Worm (Caenorhabditis elegans) whole organism, L2 larva: ENCODE results near the gene Y43F4A.1.

Experiments
- C34F6.9 ChIP-seq: fragments of 150-350 bp; optimal IDR thresholded peaks from 2 replicates; lab custom pipeline; 2014; ENCODE audit warnings: missing biosample characterization, missing genetic modification characterization
- F13H6.1 ChIP-seq: sonication (generic microtip); optimal IDR thresholded peaks from 2 replicates; lab custom pipeline; 2016; ENCODE audit warnings: missing genetic modification characterization, missing compliant biosample characterization
- R02D3.7 ChIP-seq: fragments of 150-350 bp; optimal IDR thresholded peaks from 2 replicates; lab custom pipeline; 2014; ENCODE audit warnings: missing biosample characterization, missing genetic modification characterization
- Y55F3AM.14 ChIP-seq: fragments of 200-800 bp; sonication (Bioruptor generic); optimal IDR thresholded peaks from 2 replicates; lab custom pipeline; 2018; ENCODE audit warnings: mild to moderate bottlenecking, missing genetic modification characterization, missing compliant biosample characterization
- ZK546.5 ChIP-seq: sonication (generic microtip); optimal IDR thresholded peaks from 2 replicates; lab custom pipeline; 2017; ENCODE audit warnings: missing biosample characterization, missing genetic modification characterization
- alr-1 ChIP-seq: fragments of 150-350 bp; optimal IDR thresholded peaks from 2 replicates; lab custom pipeline; 2014; ENCODE audit warnings: missing biosample characterization, missing genetic modification characterization
- ama-1 ChIP-seq: fragments of 150-350 bp; optimal IDR thresholded peaks from 2 replicates; lab custom pipeline; 2018; ENCODE audit warnings: inconsistent platforms
- blmp-1 ChIP-seq: sonication (generic microtip); optimal IDR thresholded peaks from 2 replicates; lab custom pipeline; 2017; ENCODE audit warnings: missing genetic modification characterization, mild to moderate bottlenecking, missing compliant biosample characterization, antibody characterized with exemption, moderate library complexity; ENCODE audit not compliant: insufficient read depth
- ceh-16 ChIP-seq: fragments of 150-350 bp; optimal IDR thresholded peaks from 2 replicates; lab custom pipeline; 2014; ENCODE audit warnings: missing biosample characterization, missing genetic modification characterization
- crh-2 ChIP-seq: sonication (generic microtip); optimal IDR thresholded peaks from 2 replicates; lab custom pipeline; 2017; ENCODE audit warnings: missing biosample characterization, missing genetic modification characterization
- dmd-4 ChIP-seq: sonication (generic microtip); optimal IDR thresholded peaks from 2 replicates; lab custom pipeline; 2017; ENCODE audit warnings: missing biosample characterization, missing genetic modification characterization
- egl-27 ChIP-seq: sonication (generic microtip); optimal IDR thresholded peaks from 3 replicates; lab custom pipeline; 2017; ENCODE audit warnings: missing biosample characterization, missing genetic modification reagents, missing genetic modification characterization
- elt-1 ChIP-seq: fragments of 150-350 bp; optimal IDR thresholded peaks from 2 replicates; lab custom pipeline; 2014; ENCODE audit warnings: missing biosample characterization, missing genetic modification characterization
- fos-1 ChIP-seq: fragments of 150-350 bp; optimal IDR thresholded peaks from 2 replicates; lab custom pipeline; 2014; ENCODE audit warnings: missing biosample characterization, missing genetic modification characterization
- gmeb-1 ChIP-seq: fragments of 150-350 bp; optimal IDR thresholded peaks from 2 replicates; lab custom pipeline; 2014; ENCODE audit warnings: missing biosample characterization, missing genetic modification characterization
- lin-11 ChIP-seq: fragments of 150-350 bp; sonication (generic microtip); optimal IDR thresholded peaks from 2 replicates; lab custom pipeline; 2014; ENCODE audit warnings: missing biosample characterization, missing genetic modification characterization, inconsistent platforms, mixed read lengths
- lin-13 ChIP-seq: fragments of 150-350 bp; optimal IDR thresholded peaks from 2 replicates; lab custom pipeline; 2014; ENCODE audit warnings: missing biosample characterization, missing genetic modification reagents, missing genetic modification characterization
- lin-39 ChIP-seq: fragments of 150-350 bp; optimal IDR thresholded peaks from 2 replicates; lab custom pipeline; 2014; ENCODE audit warnings: missing biosample characterization, missing genetic modification reagents, missing genetic modification characterization
- lsy-2 ChIP-seq, 2 experiments: fragments of 150-350 bp in 1 of 2; sonication (generic microtip) in 1 of 2; optimal IDR thresholded peaks; 2 replicates each; lab custom pipeline; 2014 to 2017; ENCODE audit warnings: missing biosample characterization in 2 of 2, missing genetic modification characterization in 2 of 2
- mab-5 ChIP-seq: fragments of 150-350 bp; optimal IDR thresholded peaks from 2 replicates; lab custom pipeline; 2014; ENCODE audit warnings: missing biosample characterization, missing genetic modification characterization
- mbf-1 ChIP-seq: sonication (generic microtip); optimal IDR thresholded peaks from 2 replicates; lab custom pipeline; 2017; ENCODE audit warnings: missing biosample characterization, missing genetic modification characterization
- nhr-10 ChIP-seq: sonication (generic microtip); optimal IDR thresholded peaks from 2 replicates; lab custom pipeline; 2017; ENCODE audit warnings: missing biosample characterization, missing genetic modification characterization
- nhr-12 ChIP-seq: fragments of 150-350 bp; optimal IDR thresholded peaks from 2 replicates; lab custom pipeline; 2014; ENCODE audit warnings: missing biosample characterization, missing genetic modification characterization
- nhr-129 ChIP-seq: fragments of 150-350 bp; optimal IDR thresholded peaks from 2 replicates; lab custom pipeline; 2014; ENCODE audit warnings: missing biosample characterization, missing genetic modification characterization
- nhr-21 ChIP-seq: fragments of 150-350 bp; optimal IDR thresholded peaks from 2 replicates; lab custom pipeline; 2014; ENCODE audit warnings: missing biosample characterization, missing genetic modification characterization
- nhr-23 ChIP-seq: fragments of 150-350 bp; optimal IDR thresholded peaks from 2 replicates; lab custom pipeline; 2014; ENCODE audit warnings: missing biosample characterization, missing genetic modification reagents, missing genetic modification characterization
- nhr-237 ChIP-seq: fragments of 150-350 bp; optimal IDR thresholded peaks from 2 replicates; lab custom pipeline; 2014; ENCODE audit warnings: missing biosample characterization, missing genetic modification characterization
- nhr-25 ChIP-seq: fragments of 150-350 bp; sonication (generic microtip); optimal IDR thresholded peaks from 3 replicates; lab custom pipeline; 2014; ENCODE audit warnings: missing biosample characterization, missing genetic modification characterization
- nhr-6 ChIP-seq: fragments of 150-350 bp; optimal IDR thresholded peaks from 2 replicates; lab custom pipeline; 2014; ENCODE audit warnings: missing biosample characterization, missing genetic modification characterization
- nhr-77 ChIP-seq: fragments of 150-350 bp; optimal IDR thresholded peaks from 2 replicates; lab custom pipeline; 2014; ENCODE audit warnings: missing biosample characterization, missing genetic modification characterization
- peb-1 ChIP-seq: fragments of 150-350 bp; optimal IDR thresholded peaks from 2 replicates; lab custom pipeline; 2014; ENCODE audit warnings: missing biosample characterization, missing genetic modification characterization
- sem-4 ChIP-seq: fragments of 150-350 bp; optimal IDR thresholded peaks from 2 replicates; lab custom pipeline; 2014; ENCODE audit warnings: missing biosample characterization, missing genetic modification reagents, missing genetic modification characterization
- skn-1 ChIP-seq: sonication (generic microtip); optimal IDR thresholded peaks from 2 replicates; lab custom pipeline; 2017; ENCODE audit warnings: missing biosample characterization, missing genetic modification characterization
- sma-3 ChIP-seq: sonication (generic microtip); optimal IDR thresholded peaks from 2 replicates; lab custom pipeline; 2016; ENCODE audit warnings: missing genetic modification reagents, missing genetic modification characterization, missing compliant biosample characterization
- sma-9 ChIP-seq, 2 experiments: fragments of 150-350 bp in 1 of 2; sonication (generic microtip) in 1 of 2; optimal IDR thresholded peaks; 2 replicates each; lab custom pipeline; 2014 to 2016; ENCODE audit warnings: missing genetic modification characterization in 2 of 2, mild to moderate bottlenecking in 1 of 2, missing biosample characterization in 1 of 2, missing compliant biosample characterization in 1 of 2, missing genetic modification reagents in 1 of 2, moderate library complexity in 1 of 2
- snpc-4 ChIP-seq: fragments of 150-350 bp; optimal IDR thresholded peaks from 2 replicates; lab custom pipeline; 2014; ENCODE audit warnings: missing biosample characterization, missing genetic modification characterization
- unc-55 ChIP-seq: fragments of 150-350 bp; sonication (generic microtip); optimal IDR thresholded peaks from 3 replicates; lab custom pipeline; 2014; ENCODE audit warnings: missing biosample characterization, missing genetic modification reagents, missing genetic modification characterization
- unc-62 ChIP-seq: fragments of 150-350 bp; optimal IDR thresholded peaks from 2 replicates; lab custom pipeline; 2014; ENCODE audit warnings: missing biosample characterization, missing genetic modification reagents, missing genetic modification characterization
- zag-1 ChIP-seq: fragments of 150-350 bp; optimal IDR thresholded peaks from 2 replicates; lab custom pipeline; 2014; ENCODE audit warnings: missing biosample characterization, missing genetic modification characterization
- ztf-1 ChIP-seq: fragments of 200-800 bp; sonication (Bioruptor generic); conservative IDR thresholded peaks from 2 replicates; pipeline ENCODE4 v1.3.6; 2022; ENCODE audit warnings: missing genetic modification characterization, missing compliant biosample characterization
- ztf-11 ChIP-seq: sonication (generic microtip); optimal IDR thresholded peaks from 2 replicates; lab custom pipeline; 2017; ENCODE audit warnings: missing biosample characterization, missing genetic modification characterization

Y43F4A.1 gene

ce11 chrIII:13260344-13260743 lies 37.5 kb downstream of the Y43F4A.1 start:
- TF ChIP-seq gmeb-1 (tag; lab: Kevin White, UChicago) = no peak
- no peak for TF ChIP-seq unc-55
- TF ChIP-seq Y55F3AM.14 (GFP tag; lab: Kevin White, UChicago) = no peak
- no peak for TF ChIP-seq sem-4 (tag; lab: Kevin White, UChicago)
- no peak for TF ChIP-seq ztf-1
- no peak for TF ChIP-seq nhr-237
- TF ChIP-seq ceh-16 = no peak
- TF ChIP-seq crh-2 (tag; lab: Kevin White, UChicago) = no peak
- no peak for TF ChIP-seq nhr-25 (tag; lab: Kevin White, UChicago)
- no peak for TF ChIP-seq nhr-10 (tag; lab: Kevin White, UChicago)
- TF ChIP-seq lin-13 (GFP tag; lab: Kevin White, UChicago) = no peak
- TF ChIP-seq lin-11 (tag; lab: Kevin White, UChicago) = no peak
- TF ChIP-seq peb-1 (tag; lab: Kevin White, UChicago) = no peak
- no peak for TF ChIP-seq nhr-23 (tag; lab: Kevin White, UChicago)
- TF ChIP-seq egl-27 (tag; lab: Kevin White, UChicago) = no peak
- TF ChIP-seq mbf-1 (tag; lab: Kevin White, UChicago) = no peak
- no peak for TF ChIP-seq alr-1 (tag; lab: Kevin White, UChicago)
- TF ChIP-seq R02D3.7 = no peak
- TF ChIP-seq skn-1 (tag; lab: Kevin White, UChicago) = no peak
- TF ChIP-seq ama-1 (lab: Kevin White, UChicago) = no peak

- TF ChIP-seq ZK546.5 (tag; lab: Kevin White, UChicago) = no peak
- TF ChIP-seq lin-39 (tag; lab: Kevin White, UChicago) = no peak
- no peak for TF ChIP-seq alr-1 (tag; lab: Kevin White, UChicago)
- TF ChIP-seq egl-27 (tag; lab: Kevin White, UChicago) = no peak
- no peak for TF ChIP-seq ama-1 (lab: Kevin White, UChicago)
- no peak for TF ChIP-seq zag-1 (tag; lab: Kevin White, UChicago)
- TF ChIP-seq R02D3.7 = no peak
- no peak for TF ChIP-seq unc-55
- no peak for TF ChIP-seq unc-62
These were observed 40.1 kb downstream of the Y43F4A.1 start, which contains the start of gene F56A8.4 for ce11 chrIII:13262987-13263386. F56A8.4 (plus strand) TSS chrIII:13263287.

- no peak for TF ChIP-seq lin-13 (GFP tag; lab: Kevin White, UChicago)
- no peak for TF ChIP-seq nhr-237
- TF ChIP-seq ama-1 (lab: Kevin White, UChicago) = no peak
- no peak for TF ChIP-seq egl-27 (tag; lab: Kevin White, UChicago)
- no peak for TF ChIP-seq mab-5 (tag; lab: Kevin White, UChicago)
- no peak for TF ChIP-seq unc-55
- no peak for TF ChIP-seq ceh-16
- no peak for TF ChIP-seq sma-3 (GFP tag; lab: Kevin White, UChicago)
- TF ChIP-seq snpc-4 (tag; lab: Kevin White, UChicago) = no peak
- no peak for TF ChIP-seq nhr-21 (tag; lab: Kevin White, UChicago)
- no peak for TF ChIP-seq gmeb-1 (tag; lab: Kevin White, UChicago)
- TF ChIP-seq, all 48 proteins: peak for 0
These were observed 42.7 kb downstream of the Y43F4A.1 start, which contains the start of gene F56A8.5 for ce11 chrIII:13265566-13265965. F56A8.5 (plus strand) TSS chrIII:13265866.

ce11 chrIII:13267046-13267445 lies 44.2 kb downstream of the Y43F4A.1 start:
- no peak for TF ChIP-seq ztf-11 (tag; lab: Kevin White, UChicago)
- TF ChIP-seq nhr-237 = no peak
- no peak for TF ChIP-seq Y55F3AM.14 (GFP tag; lab: Kevin White, UChicago)

ce11 chrIII:13268856-13269255 lies 46.0 kb downstream of the Y43F4A.1 start, which contains the start of gene cpf-2:
cpf-2 (minus strand) TSS chrIII:13268883.
- TF ChIP-seq lin-13 (GFP tag; lab: Kevin White, UChicago) (peak; percentile 77), unc-62 (no peak), elt-1 (no peak), lin-11 (tag; lab: Kevin White, UChicago) (peak; percentile 82), nhr-21 (tag; lab: Kevin White, UChicago) (peak; percentile 77), nhr-23 (tag; lab: Kevin White, UChicago) (no peak), sem-4 (tag; lab: Kevin White, UChicago) (peak; percentile 74), ZK546.5 (tag; lab: Kevin White, UChicago) (no peak), peb-1 (tag; lab: Kevin White, UChicago) (no peak), blmp-1 (tag; lab: Kevin White, UChicago) (peak; percentile 14), unc-55 (peak; percentile 78), zag-1 (tag; lab: Kevin White, UChicago) (no peak), dmd-4 (tag; lab: Kevin White, UChicago) (no peak), gmeb-1 (tag; lab: Kevin White, UChicago) (peak; percentile 85), nhr-6 (tag; lab: Kevin White, UChicago) (peak; percentile 43), ceh-16 (peak; percentile 70), nhr-77 (tag; lab: Kevin White, UChicago) (peak; percentile 8), C34F6.9 (tag; lab: Kevin White, UChicago) (peak; percentile 80), ztf-1 (no peak), sma-9 (GFP tag; optimal IDR thresholded peaks at IDR 0.05; lab: Kevin White, UChicago) (peak; percentile 74), sma-9 (tag; optimal IDR thresholded peaks at IDR 0.05; lab: Kevin White, UChicago) (no peak), ztf-11 (tag; lab: Kevin White, UChicago) (peak; percentile 3), crh-2 (tag; lab: Kevin White, UChicago) (peak; percentile 82), F13H6.1 (tag; lab: Kevin White, UChicago) (peak; percentile 84), nhr-129 (peak; percentile 84), fos-1 (tag; lab: Kevin White, UChicago) (peak; percentile 39), nhr-12 (tag; lab: Kevin White, UChicago) (no peak), lsy-2 (tag; optimal IDR thresholded peaks at IDR 0.05; lab: Kevin White, UChicago) (peak; percentile 66 to 83), R02D3.7 (no peak), nhr-25 (tag; lab: Kevin White, UChicago) (peak; percentile 71), sma-3 (GFP tag; lab: Kevin White, UChicago) (peak; percentile 76)
